Fruit fly (Drosophila melanogaster) whole organism, pupa: Measurements from ENCODE around the gene CG7646.

Source experiments
- CG10348 ChIP-seq: fragments of 200-800 bp; sonication (Bioruptor generic); IDR thresholded peaks from 2 replicates; pipeline ENCODE4 v1.3.6; 2022; ENCODE audit warnings: missing biosample characterization, missing genetic modification characterization
- CG12605 ChIP-seq: fragments of 200-800 bp; sonication (Bioruptor generic); IDR thresholded peaks from 2 replicates; pipeline ENCODE4 v1.3.6; 2022; ENCODE audit warnings: missing biosample characterization, missing genetic modification characterization
- CG13204 ChIP-seq: fragments of 200-800 bp; sonication (Bioruptor generic); optimal IDR thresholded peaks from 2 replicates; lab custom pipeline; 2018; ENCODE audit warnings: missing biosample characterization, mild to moderate bottlenecking, missing genetic modification characterization, moderate library complexity
- CG14655 ChIP-seq: fragments of 200-800 bp; sonication (Bioruptor generic); optimal IDR thresholded peaks from 3 replicates; lab custom pipeline; 2017; ENCODE audit warnings: mild to moderate bottlenecking, missing biosample characterization, missing genetic modification reagents, missing genetic modification characterization
- CG15710 ChIP-seq: fragments of 200-800 bp; sonication (Bioruptor generic); optimal IDR thresholded peaks from 2 replicates; lab custom pipeline; 2018; ENCODE audit warnings: missing biosample characterization, mild to moderate bottlenecking, missing genetic modification characterization, moderate library complexity
- CG17806 ChIP-seq: fragments of 200-800 bp; sonication (Bioruptor generic); optimal IDR thresholded peaks from 2 replicates; lab custom pipeline; 2018; ENCODE audit warnings: missing biosample characterization, mild to moderate bottlenecking, missing genetic modification characterization, moderate library complexity
- CG32121 ChIP-seq: fragments of 200-800 bp; sonication (Bioruptor generic); IDR thresholded peaks from 2 replicates; pipeline ENCODE4 v1.3.6; 2022; ENCODE audit warnings: missing biosample characterization, missing genetic modification characterization
- CG34367 ChIP-seq: fragments of 200-800 bp; sonication (Bioruptor generic); optimal IDR thresholded peaks from 2 replicates; lab custom pipeline; 2018; ENCODE audit warnings: missing biosample characterization, mild to moderate bottlenecking, missing genetic modification characterization
- CG4496 ChIP-seq: fragments of 200-800 bp; sonication (Bioruptor generic); IDR thresholded peaks from 3 replicates; pipeline ENCODE4 v1.3.6; 2022; ENCODE audit warnings: missing biosample characterization, missing genetic modification characterization
- CG8159 ChIP-seq: fragments of 200-800 bp; sonication (Bioruptor generic); optimal IDR thresholded peaks from 3 replicates; lab custom pipeline; 2018; ENCODE audit warnings: missing biosample characterization, mild to moderate bottlenecking, missing genetic modification characterization, moderate library complexity
- CG8301 ChIP-seq: fragments of 200-800 bp; sonication (Bioruptor generic); optimal IDR thresholded peaks from 2 replicates; lab custom pipeline; 2018; ENCODE audit warnings: missing biosample characterization, mild to moderate bottlenecking, missing genetic modification characterization
- CG9948 ChIP-seq: fragments of 200-800 bp; sonication (Bioruptor generic); optimal IDR thresholded peaks from 2 replicates; lab custom pipeline; 2018; ENCODE audit warnings: missing biosample characterization, mild to moderate bottlenecking, missing genetic modification characterization, moderate library complexity
- D1 ChIP-seq: fragments of 200-800 bp; sonication (Bioruptor generic); optimal IDR thresholded peaks from 2 replicates; lab custom pipeline; 2018; ENCODE audit warnings: missing biosample characterization, mild to moderate bottlenecking, missing genetic modification characterization, moderate library complexity
- EcR ChIP-seq: fragments of 200-800 bp; sonication (Bioruptor generic); optimal IDR thresholded peaks from 3 replicates; lab custom pipeline; 2019; ENCODE audit warnings: missing biosample characterization, missing genetic modification characterization, mild to moderate bottlenecking, moderate library complexity, missing genetic modification reagents
- Ets98B ChIP-seq: fragments of 200-800 bp; sonication (Bioruptor generic); IDR thresholded peaks from 2 replicates; pipeline ENCODE4 v1.3.6; 2022; ENCODE audit warnings: missing biosample characterization, missing genetic modification characterization
- Pif1A ChIP-seq: fragments of 200-800 bp; sonication (Bioruptor generic); optimal IDR thresholded peaks from 3 replicates; lab custom pipeline; 2016; ENCODE audit warnings: missing biosample characterization, missing genetic modification characterization
- Pif1B ChIP-seq: fragments of 200-800 bp; sonication (Bioruptor generic); optimal IDR thresholded peaks from 3 replicates; lab custom pipeline; 2016; ENCODE audit warnings: missing biosample characterization, missing genetic modification characterization
- Snoo ChIP-seq: fragments of 200-800 bp; sonication (Bioruptor generic); optimal IDR thresholded peaks from 3 replicates; lab custom pipeline; 2017; ENCODE audit warnings: missing biosample characterization, mild to moderate bottlenecking, missing genetic modification characterization, inconsistent platforms
- fd96Ca ChIP-seq: fragments of 200-800 bp; sonication (Bioruptor generic); IDR thresholded peaks from 3 replicates; pipeline ENCODE4 v1.3.6; 2022; ENCODE audit warnings: missing biosample characterization, missing genetic modification characterization
- gl ChIP-seq: fragments of 200-800 bp; sonication (Bioruptor generic); optimal IDR thresholded peaks from 2 replicates; lab custom pipeline; 2018; ENCODE audit warnings: missing biosample characterization, mild to moderate bottlenecking, missing genetic modification characterization
- rn ChIP-seq: fragments of 200-800 bp; sonication (Bioruptor generic); IDR thresholded peaks from 2 replicates; pipeline ENCODE4 v1.3.6; 2022; ENCODE audit warnings: missing biosample characterization, missing genetic modification characterization

Gene CG7646

DNA sequence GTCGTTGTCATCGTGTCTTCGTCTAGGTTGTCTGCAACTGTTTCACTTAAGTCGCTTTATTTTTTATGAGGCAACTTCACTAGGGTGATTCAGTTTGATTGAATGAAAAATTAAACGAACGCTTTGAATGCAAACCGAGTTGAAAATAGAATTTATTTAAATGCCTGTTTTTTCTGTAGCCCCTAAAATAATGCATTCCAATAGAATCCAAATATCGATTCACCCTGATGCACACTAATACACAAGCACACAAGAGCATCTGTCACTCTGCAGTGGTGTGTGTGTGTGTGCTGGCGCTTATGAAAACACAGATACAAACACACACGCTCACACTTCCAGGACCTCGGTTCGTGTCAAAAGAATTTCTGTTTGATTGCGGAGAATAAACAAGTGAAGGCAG, 29.9 kb upstream of the CG7646 start:
- TF ChIP-seq Snoo (tag; lab: Kevin White, UChicago) (no peak), fd96Ca (GFP tag; lab: Robert Waterston, UW) (no peak), Pif1B (GFP tag; lab: Kevin White, UChicago) (peak; percentile 26), Ets98B (GFP tag; lab: Robert Waterston, UW) (no peak), CG13204 (GFP tag; lab: Kevin White, UChicago) (no peak), CG14655 (GFP tag; lab: Kevin White, UChicago) (peak; percentile 40), CG4496 (GFP tag; lab: Robert Waterston, UW) (0 out of 3 replicates have a peak, but pooled peaks have one; percentile 20), CG34367 (tag; lab: Kevin White, UChicago) (peak; percentile 41), Pif1A (GFP tag; lab: Kevin White, UChicago) (no peak), CG9948 (tag; lab: Kevin White, UChicago) (no peak), gl (tag; lab: Kevin White, UChicago) (no peak), CG12605 (peak; percentile 38; the same call in 1 of the 2 replicates), rn (GFP tag; lab: Robert Waterston, UW) (no peak), D1 (tag; lab: Kevin White, UChicago) (no peak), CG8159 (tag; lab: Kevin White, UChicago) (peak; percentile 51), CG32121 (GFP tag; lab: Robert Waterston, UW) (no peak), CG8301 (peak; percentile 39), EcR (GFP tag; lab: Kevin White, UChicago) (no peak), CG17806 (tag; lab: Kevin White, UChicago) (no peak), CG15710 (tag; lab: Kevin White, UChicago) (peak; percentile 56), CG10348 (GFP tag; lab: Robert Waterston, UW) (no peak)

DNA sequence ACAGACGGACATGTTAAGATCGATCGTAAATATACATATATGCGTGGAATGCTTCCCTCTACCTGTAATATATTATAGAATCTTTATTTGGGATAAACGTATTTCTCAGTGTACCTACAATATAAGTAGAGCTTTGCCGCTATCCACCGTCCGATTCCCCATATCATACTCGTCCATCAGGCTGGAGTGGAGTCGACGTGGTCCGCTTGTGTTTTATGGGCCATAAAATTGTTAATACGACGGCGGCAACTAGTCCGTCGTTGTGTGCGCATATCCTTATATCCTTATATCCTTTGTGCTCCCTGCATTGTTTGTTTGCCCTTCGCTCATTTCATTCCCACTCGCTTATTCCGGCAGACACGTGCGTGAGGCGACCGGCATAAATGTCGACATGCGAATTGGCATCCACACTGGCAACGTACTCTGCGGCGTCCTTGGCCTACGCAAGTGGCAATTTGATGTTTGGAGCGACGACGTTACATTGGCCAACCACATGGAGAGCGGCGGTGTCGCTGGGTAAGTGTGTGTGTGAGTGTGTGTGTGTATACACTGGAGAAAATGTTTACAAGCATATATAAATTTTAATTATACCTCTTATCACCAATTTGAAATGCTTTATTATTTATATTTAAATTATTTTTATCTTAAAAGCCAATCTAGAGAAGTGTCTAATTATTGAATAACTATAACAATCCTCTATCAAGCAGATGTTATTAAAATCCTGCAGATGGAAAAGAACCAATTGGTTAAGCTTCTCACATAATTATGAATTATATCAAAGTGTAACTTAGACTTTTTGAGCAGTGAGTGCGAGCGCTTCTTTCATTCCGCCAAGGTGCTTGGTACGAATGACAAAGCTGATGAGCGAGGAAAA, 22.7 kb upstream of the CG7646 start:
- TF ChIP-seq CG34367 (tag; lab: Kevin White, UChicago) (no peak), CG14655 (GFP tag; lab: Kevin White, UChicago) (peak; percentile 15)

DNA sequence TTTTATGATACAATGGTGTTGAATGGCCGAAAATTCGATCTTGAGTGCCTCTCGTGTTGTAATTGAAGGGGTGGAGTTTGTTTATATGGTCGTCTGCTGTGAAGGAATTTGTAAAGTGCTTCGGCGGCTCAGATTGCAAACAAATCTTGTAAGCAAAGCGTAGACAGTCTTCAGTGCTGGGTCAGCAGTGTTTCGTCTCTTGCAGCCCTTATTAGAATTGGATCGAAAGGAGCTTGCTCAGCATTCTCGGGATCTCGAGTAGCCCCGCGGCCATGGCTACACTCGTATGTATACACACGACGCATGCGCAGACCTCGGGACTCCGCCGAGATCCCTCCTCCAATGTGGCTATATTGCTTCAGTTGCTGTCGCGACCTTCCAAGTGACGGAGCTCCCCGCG, 13.6 kb upstream of the CG7646 start:
- no peak for TF ChIP-seq Pif1B (GFP tag; lab: Kevin White, UChicago)
- TF ChIP-seq EcR (GFP tag; lab: Kevin White, UChicago) = no peak

DNA sequence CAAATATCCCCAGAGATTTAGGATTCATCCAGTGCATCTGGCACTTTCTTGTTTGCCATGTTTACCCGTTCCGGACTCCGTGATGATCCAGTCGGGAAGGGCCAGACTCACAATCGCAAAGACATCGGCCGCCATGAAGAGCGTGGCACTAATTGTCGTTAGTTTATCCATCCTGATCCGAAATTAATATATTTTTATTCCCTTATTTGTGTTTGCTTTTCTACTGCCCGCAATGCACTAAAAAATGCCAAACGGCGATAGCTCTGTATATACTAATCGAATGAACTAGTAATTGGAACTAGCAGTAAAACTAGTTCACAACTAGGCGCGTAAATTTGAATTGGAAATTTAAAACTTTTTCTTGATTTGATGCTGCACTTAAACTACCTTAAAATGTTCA, 12.1 kb upstream of the CG7646 start, which contains the start of gene CG14182:
CG14182 (minus strand) TSS at position 221 of the 400 bp plus-strand sequence.
- TF ChIP-seq CG32121 (GFP tag; lab: Robert Waterston, UW) (no peak), D1 (tag; lab: Kevin White, UChicago) (no peak), gl (tag; lab: Kevin White, UChicago) (no peak), CG4496 (GFP tag; lab: Robert Waterston, UW) (no peak), Snoo (tag; lab: Kevin White, UChicago) (no peak), Pif1A (GFP tag; lab: Kevin White, UChicago) (no peak), CG9948 (tag; lab: Kevin White, UChicago) (no peak), CG34367 (tag; lab: Kevin White, UChicago) (no peak), CG15710 (tag; lab: Kevin White, UChicago) (no peak), EcR (GFP tag; lab: Kevin White, UChicago) (no peak), CG8301 (no peak)
- TF ChIP-seq, all 21 proteins: peak for 0

DNA sequence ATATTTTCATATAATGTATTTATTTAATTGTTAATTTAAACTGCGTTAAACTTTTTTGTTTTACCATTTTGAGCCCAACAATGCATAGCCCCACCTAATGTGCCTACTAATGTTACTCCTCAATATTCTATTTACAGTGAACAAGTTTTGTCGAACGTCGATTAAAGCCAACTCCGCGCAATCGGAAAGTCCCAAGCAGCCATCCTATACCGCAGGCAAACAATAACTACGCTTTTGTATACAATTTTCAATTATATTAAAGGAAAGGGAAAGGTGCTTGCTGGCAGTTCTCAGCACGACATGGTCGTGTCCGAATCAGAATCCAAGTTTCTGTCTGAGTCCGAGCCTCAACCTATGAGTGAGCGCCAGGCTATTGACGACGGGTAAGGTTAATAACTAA, 10.3 kb upstream of the CG7646 start, which contains the start of gene CG17732:
CG17732 (plus strand) TSS at position 301 of the 400 bp plus-strand sequence.
- no peak for TF ChIP-seq CG13204 (GFP tag; lab: Kevin White, UChicago)
- TF ChIP-seq CG4496 (GFP tag; lab: Robert Waterston, UW) = no peak
- TF ChIP-seq gl (tag; lab: Kevin White, UChicago) = no peak
- no peak for TF ChIP-seq CG12605
- TF ChIP-seq rn (GFP tag; lab: Robert Waterston, UW) = no peak
- TF ChIP-seq CG10348 (GFP tag; lab: Robert Waterston, UW) = no peak
- TF ChIP-seq EcR (GFP tag; lab: Kevin White, UChicago) = no peak
- no peak for TF ChIP-seq D1 (tag; lab: Kevin White, UChicago)
- no peak for TF ChIP-seq CG14655 (GFP tag; lab: Kevin White, UChicago)

DNA sequence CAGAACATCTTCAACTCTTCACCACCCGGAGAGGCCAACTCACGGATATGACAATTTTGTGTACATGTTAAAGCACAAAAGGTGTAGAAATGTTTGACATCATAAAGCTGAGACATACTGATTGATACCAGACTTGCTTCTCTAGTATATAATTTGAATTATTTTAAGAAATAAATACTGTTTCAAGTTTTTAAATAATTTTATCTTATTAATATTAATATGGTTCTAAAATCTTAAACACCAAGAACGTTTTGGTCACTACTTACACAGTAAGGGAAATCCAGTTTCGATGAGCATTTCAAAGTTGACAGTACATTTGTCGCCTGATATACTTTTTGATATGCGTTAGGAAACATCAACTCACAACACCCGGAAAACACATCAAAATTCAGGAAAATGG, 5.9 kb upstream of the CG7646 start, which contains the start of the genes hale and schuy:
hale (minus strand) TSS at position 101 of the 400 bp plus-strand sequence.
schuy (plus strand) TSS at position 326 of the 400 bp plus-strand sequence.
- TF ChIP-seq CG10348 (GFP tag; lab: Robert Waterston, UW) (no peak), CG4496 (GFP tag; lab: Robert Waterston, UW) (no peak), Pif1B (GFP tag; lab: Kevin White, UChicago) (no peak), CG12605 (no peak), Snoo (tag; lab: Kevin White, UChicago) (no peak), Pif1A (GFP tag; lab: Kevin White, UChicago) (no peak), CG8159 (tag; lab: Kevin White, UChicago) (no peak), CG14655 (GFP tag; lab: Kevin White, UChicago) (no peak)
